Fruit fly (Drosophila melanogaster): ENCODE results near the gene Ge-1.

Ge-1 gene

DNA sequence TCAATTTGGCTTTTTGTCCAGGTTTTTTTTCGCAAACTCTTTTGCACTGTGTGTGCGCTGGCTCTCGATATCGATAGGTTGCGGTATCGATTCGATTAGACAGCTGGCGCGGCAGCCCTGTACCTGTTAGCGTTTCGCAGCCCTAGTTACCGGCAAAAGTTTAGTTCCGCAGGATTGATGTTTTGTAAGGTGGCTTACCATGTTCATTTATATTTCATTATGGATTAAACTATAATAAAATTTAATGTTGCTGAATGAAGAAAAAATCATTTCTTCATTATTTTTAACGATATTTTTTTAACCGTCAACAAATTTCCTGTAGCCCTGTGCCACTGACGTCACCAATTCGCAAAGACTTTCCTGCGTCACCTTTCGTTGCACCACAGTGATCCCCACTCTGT, 5.9 kb upstream of the Ge-1 start, which contains the start of gene Reps (continued):
- peak; percentile 81 for TF ChIP-seq CG13287 (GFP tag; IDR thresholded peaks at IDR 0.05; ENCODE audit: partially characterized antibody)
- TF ChIP-seq CG12236 (GFP tag; optimal IDR thresholded peaks at IDR 0.05), result peak; percentile 92
- peak in 1 of 3 experiments; percentile 93 for TF ChIP-seq Stat92E (GFP tag; optimal IDR thresholded peaks at IDR 0.05)
- peak; percentile 99 for TF ChIP-seq CG12659 (GFP tag; optimal IDR thresholded peaks at IDR 0.05)
- TF ChIP-seq pita (GFP tag; optimal IDR thresholded peaks at IDR 0.05), result no peak
- TF ChIP-seq lov (optimal IDR thresholded peaks at IDR 0.05), result no peak
- TF ChIP-seq lov (GFP tag; IDR thresholded peaks at IDR 0.05), result peak; percentile 98
- peak; percentile 97 for TF ChIP-seq jing (GFP tag; optimal IDR thresholded peaks at IDR 0.05)
- TF ChIP-seq tx (GFP tag; optimal IDR thresholded peaks at IDR 0.05), result peak; percentile 96
- peak; percentile 99 for TF ChIP-seq vvl (GFP tag; IDR thresholded peaks at IDR 0.05)
- TF ChIP-seq Opbp (GFP tag; IDR thresholded peaks at IDR 0.05; ENCODE audit: partially characterized antibody), result peak; percentile 15; the same call in 1 of the 3 replicates
- peak; percentile 98 for TF ChIP-seq YL-1 (GFP tag; optimal IDR thresholded peaks at IDR 0.05)
- peak; percentile 99 for TF ChIP-seq zen (tag; optimal IDR thresholded peaks at IDR 0.05)
- TF ChIP-seq Atf3 (GFP tag; optimal IDR thresholded peaks at IDR 0.05), result peak; percentile 99
- TF ChIP-seq CG1647 (GFP tag; optimal IDR thresholded peaks at IDR 0.05), result peak; percentile 98
- peak; percentile 88 for TF ChIP-seq Nf-YC (tag; optimal IDR thresholded peaks at IDR 0.05)
- TF ChIP-seq CG9215 (GFP tag; IDR thresholded peaks at IDR 0.05), result peak; percentile 98
- peak; percentile 73 for TF ChIP-seq Sry-β (GFP tag; optimal IDR thresholded peaks at IDR 0.05)
- peak; percentile 94 for TF ChIP-seq D19B (GFP tag; optimal IDR thresholded peaks at IDR 0.05)
- peak; percentile 95 for TF ChIP-seq NC2α (GFP tag; optimal IDR thresholded peaks at IDR 0.05)
- peak; percentile 96 for TF ChIP-seq shn (GFP tag; optimal IDR thresholded peaks at IDR 0.05)
- peak; percentile 100 for TF ChIP-seq sens (GFP tag)
- peak; percentile 99 for TF ChIP-seq HmgZ (tag; optimal IDR thresholded peaks at IDR 0.05)
- peak; percentile 98 for TF ChIP-seq sens-2 (GFP tag; IDR thresholded peaks at IDR 0.05)
- TF ChIP-seq Dek (tag; optimal IDR thresholded peaks at IDR 0.05), result peak; percentile 97
- peak; percentile 95 for TF ChIP-seq da (GFP tag; optimal IDR thresholded peaks at IDR 0.05)
- TF ChIP-seq Fer2 (tag; optimal IDR thresholded peaks at IDR 0.05), result peak; percentile 98
- peak; percentile 98 for TF ChIP-seq CG15269 (tag; optimal IDR thresholded peaks at IDR 0.05)
- peak; percentile 96 for TF ChIP-seq CG3407 (GFP tag; optimal IDR thresholded peaks at IDR 0.05)
- TF ChIP-seq CG10462 (GFP tag; optimal IDR thresholded peaks at IDR 0.05), result peak; percentile 98
- peak; percentile 97 for TF ChIP-seq Asciz (GFP tag; optimal IDR thresholded peaks at IDR 0.05)
- peak; percentile 98 for TF ChIP-seq CG8924 (tag; optimal IDR thresholded peaks at IDR 0.05)
- peak; percentile 96 for TF ChIP-seq Doc2 (GFP tag; IDR thresholded peaks at IDR 0.05)
- TF ChIP-seq tin (GFP tag; optimal IDR thresholded peaks at IDR 0.05), result peak; percentile 99
- TF ChIP-seq CG15011 (GFP tag; optimal IDR thresholded peaks at IDR 0.05), result peak; percentile 97
- peak; percentile 88 for TF ChIP-seq Hand (GFP tag; optimal IDR thresholded peaks at IDR 0.05)
- TF ChIP-seq CG6791 (GFP tag; IDR thresholded peaks at IDR 0.05; ENCODE audit: partially characterized antibody), result peak; percentile 79
- TF ChIP-seq CG8359 (GFP tag; optimal IDR thresholded peaks at IDR 0.05; ENCODE audit: borderline replicate concordance), result peak; percentile 94
- peak; percentile 29 to 78 for TF ChIP-seq insv (GFP tag; optimal IDR thresholded peaks at IDR 0.05)
- peak; percentile 96 for TF ChIP-seq CG6254 (GFP tag; optimal IDR thresholded peaks at IDR 0.05)
- TF ChIP-seq CG14860 (GFP tag; IDR thresholded peaks at IDR 0.05; ENCODE audit: partially characterized antibody), result 0 out of 3 replicates have a peak, but pooled peaks have one; percentile 43
- TF ChIP-seq jigr1 (GFP tag; IDR thresholded peaks at IDR 0.05), result peak; percentile 98
- peak; percentile 68; the same call in 2 of the 3 replicates for TF ChIP-seq hb (GFP tag; IDR thresholded peaks at IDR 0.05; ENCODE audit: partially characterized antibody)
- TF ChIP-seq CG18476 (GFP tag; optimal IDR thresholded peaks at IDR 0.05), result peak; percentile 98
- TF ChIP-seq p53 (GFP tag; optimal IDR thresholded peaks at IDR 0.05), result peak; percentile 90
- peak; percentile 94 for TF ChIP-seq ssp (GFP tag; IDR thresholded peaks at IDR 0.05)
- TF ChIP-seq CG8765 (GFP tag; IDR thresholded peaks at IDR 0.05), result peak; percentile 99
- TF ChIP-seq ftz-f1 (GFP tag; optimal IDR thresholded peaks at IDR 0.05), result peak; percentile 84
- peak; percentile 98 for TF ChIP-seq ttk (GFP tag; IDR thresholded peaks at IDR 0.05)
- peak; percentile 99 for TF ChIP-seq CG3847 (GFP tag; IDR thresholded peaks at IDR 0.05)

All from whole organism, embryonic.